ENCODE assay signal across 6 fruit fly cellular contexts in genomic region chr3R:14714147-14714903, dm6.
TF ChIP-seq lines count a peak whose summit lies in the region.

No protein-coding gene starts in this region.

- peak; percentile 37 for TF ChIP-seq CTCF in whole organism, embryonic (GFP tag; optimal IDR thresholded peaks at IDR 0.05; lab: Kevin White, UChicago)

TF ChIP-seq in whole organism, 6 proteins besides CTCF, POLR2A, EP300 and RAD21:
- TF ChIP-seq EcR (GFP tag; optimal IDR thresholded peaks at IDR 0.05; lab: Kevin White, UChicago): peak in 1 of 2 experiments; percentile 74
- TF ChIP-seq usp (GFP tag; optimal IDR thresholded peaks at IDR 0.05; lab: Kevin White, UChicago): no peak
- no peak for TF ChIP-seq psq (optimal IDR thresholded peaks at IDR 0.05; lab: Kevin White, UChicago)
- TF ChIP-seq Dll (optimal IDR thresholded peaks at IDR 0.05; lab: Kevin White, UChicago): no peak
- no peak for TF ChIP-seq pan (optimal IDR thresholded peaks at IDR 0.05; lab: Kevin White, UChicago)
- TF ChIP-seq CG8478 (optimal IDR thresholded peaks at IDR 0.05; lab: Kevin White, UChicago): peak; percentile 21

TF ChIP-seq in whole organism, adult, 20 proteins besides CTCF, POLR2A, EP300 and RAD21:
- TF ChIP-seq CG7045 (GFP tag; optimal IDR thresholded peaks at IDR 0.05; lab: Kevin White, UChicago): peak; percentile 40
- peak; percentile 13 for TF ChIP-seq CG14711 (tag; optimal IDR thresholded peaks at IDR 0.05; lab: Kevin White, UChicago)
- peak; percentile 22 for TF ChIP-seq CG33017 (tag; optimal IDR thresholded peaks at IDR 0.05; lab: Kevin White, UChicago)
- peak; percentile 31 for TF ChIP-seq CG7101 (tag; optimal IDR thresholded peaks at IDR 0.05; lab: Kevin White, UChicago)
- no peak for TF ChIP-seq cnc (optimal IDR thresholded peaks at IDR 0.05; lab: Kevin White, UChicago)
- peak; percentile 50 for TF ChIP-seq tj (GFP tag; optimal IDR thresholded peaks at IDR 0.05; lab: Kevin White, UChicago)
- TF ChIP-seq Mnt (GFP tag; optimal IDR thresholded peaks at IDR 0.05; lab: Kevin White, UChicago): no peak
- no peak for TF ChIP-seq Hr96 (GFP tag; optimal IDR thresholded peaks at IDR 0.05; lab: Kevin White, UChicago)

TF ChIP-seq in whole organism, embryonic, 481 proteins besides CTCF, POLR2A, EP300 and RAD21 (continues in another document):
- no peak for TF ChIP-seq mld (GFP tag; IDR thresholded peaks at IDR 0.05; lab: Robert Waterston, UW; ENCODE audit: partially characterized antibody)
- no peak for TF ChIP-seq Poxn (GFP tag; IDR thresholded peaks at IDR 0.05; lab: Robert Waterston, UW)
- no peak for TF ChIP-seq D (optimal IDR thresholded peaks at IDR 0.05; lab: Kevin White, UChicago)
- TF ChIP-seq D (GFP tag; optimal IDR thresholded peaks at IDR 0.05; lab: Kevin White, UChicago): peak; percentile 95
- TF ChIP-seq Dip3 (GFP tag; optimal IDR thresholded peaks at IDR 0.05; lab: Kevin White, UChicago): no peak
- TF ChIP-seq CG34224 (GFP tag; IDR thresholded peaks at IDR 0.05; lab: Robert Waterston, UW; ENCODE audit: partially characterized antibody): no peak
- TF ChIP-seq HLH54F (GFP tag; optimal IDR thresholded peaks at IDR 0.05; lab: Kevin White, UChicago): no peak
- TF ChIP-seq CG5245 (GFP tag; optimal IDR thresholded peaks at IDR 0.05; lab: Kevin White, UChicago): peak; percentile 81
- TF ChIP-seq CG9797 (GFP tag; optimal IDR thresholded peaks at IDR 0.05; lab: Kevin White, UChicago): peak; percentile 27
- TF ChIP-seq Taf1 (GFP tag; IDR thresholded peaks at IDR 0.05; lab: Robert Waterston, UW): no peak
- TF ChIP-seq gt (GFP tag; IDR thresholded peaks at IDR 0.05; lab: Robert Waterston, UW): no peak
- peak; percentile 4 for TF ChIP-seq CG1529 (GFP tag; optimal IDR thresholded peaks at IDR 0.05; lab: Kevin White, UChicago)
- peak; percentile 16; the same call in 1 of the 3 replicates for TF ChIP-seq CG11695 (GFP tag; IDR thresholded peaks at IDR 0.05; lab: Robert Waterston, UW)
- peak; percentile 38 to 69 for TF ChIP-seq Trl (optimal IDR thresholded peaks at IDR 0.05; lab: Kevin White, UChicago)
- TF ChIP-seq Trl (GFP tag; optimal IDR thresholded peaks at IDR 0.05; lab: Kevin White, UChicago): peak; percentile 14
- peak; percentile 32 for TF ChIP-seq Xbp1 (GFP tag; optimal IDR thresholded peaks at IDR 0.05; lab: Kevin White, UChicago)
- peak; percentile 82 for TF ChIP-seq CG17361 (GFP tag; IDR thresholded peaks at IDR 0.05; lab: Robert Waterston, UW)
- TF ChIP-seq Tbp (GFP tag; optimal IDR thresholded peaks at IDR 0.05; lab: Kevin White, UChicago): no peak
- peak; percentile 32 for TF ChIP-seq kah (GFP tag; optimal IDR thresholded peaks at IDR 0.05; lab: Kevin White, UChicago)
- no peak for TF ChIP-seq pita (GFP tag; optimal IDR thresholded peaks at IDR 0.05; lab: Kevin White, UChicago)

TF ChIP-seq in whole organism, prepupa, 60 proteins besides CTCF, POLR2A, EP300 and RAD21 (continues in another document):
- peak; percentile 39 for TF ChIP-seq svp (GFP tag; lab: Kevin White, UChicago)
- TF ChIP-seq CG6163 (GFP tag; IDR thresholded peaks at IDR 0.05; lab: Robert Waterston, UW): peak; percentile 82
- TF ChIP-seq fkh (GFP tag; optimal IDR thresholded peaks at IDR 0.05; lab: Kevin White, UChicago): peak; percentile 94
- no peak for TF ChIP-seq fd85E (GFP tag; optimal IDR thresholded peaks at IDR 0.05; lab: Kevin White, UChicago)
- peak; percentile 87 for TF ChIP-seq CG8632 (GFP tag; optimal IDR thresholded peaks at IDR 0.05; lab: Kevin White, UChicago)
- TF ChIP-seq CG4318 (GFP tag; optimal IDR thresholded peaks at IDR 0.05; lab: Kevin White, UChicago): peak; percentile 52
- peak; percentile 43 for TF ChIP-seq CG16779 (tag; optimal IDR thresholded peaks at IDR 0.05; lab: Kevin White, UChicago)
- TF ChIP-seq CG32006 (GFP tag; optimal IDR thresholded peaks at IDR 0.05; lab: Kevin White, UChicago): peak; percentile 77
- TF ChIP-seq dsx (GFP tag; optimal IDR thresholded peaks at IDR 0.05; lab: Kevin White, UChicago; ENCODE audit: poor library complexity, severe bottlenecking): peak; percentile 64
- peak; percentile 30 for TF ChIP-seq Eip75B (GFP tag; optimal IDR thresholded peaks at IDR 0.05; lab: Kevin White, UChicago)
- peak; percentile 90 for TF ChIP-seq CG10669 (GFP tag; optimal IDR thresholded peaks at IDR 0.05; lab: Kevin White, UChicago)
- peak; percentile 79 for TF ChIP-seq Lpt (GFP tag; optimal IDR thresholded peaks at IDR 0.05; lab: Kevin White, UChicago)
- TF ChIP-seq Met (GFP tag; optimal IDR thresholded peaks at IDR 0.05; lab: Kevin White, UChicago): no peak
- TF ChIP-seq Sox102F (GFP tag; optimal IDR thresholded peaks at IDR 0.05; lab: Kevin White, UChicago): no peak
- peak; percentile 48; the same call in 2 of the 3 replicates for TF ChIP-seq eg (GFP tag; IDR thresholded peaks at IDR 0.05; lab: Robert Waterston, UW)
- TF ChIP-seq CG11902 (GFP tag; optimal IDR thresholded peaks at IDR 0.05; lab: Kevin White, UChicago): peak; percentile 49
- TF ChIP-seq fd59A (GFP tag; optimal IDR thresholded peaks at IDR 0.05; lab: Kevin White, UChicago): no peak
- peak; percentile 80 for TF ChIP-seq Ets96B (tag; optimal IDR thresholded peaks at IDR 0.05; lab: Kevin White, UChicago)
- TF ChIP-seq acj6 (GFP tag; optimal IDR thresholded peaks at IDR 0.05; lab: Kevin White, UChicago): peak; percentile 5
- TF ChIP-seq Smox (GFP tag; optimal IDR thresholded peaks at IDR 0.05; lab: Kevin White, UChicago): no peak

TF ChIP-seq in whole organism, pupa, 21 proteins besides CTCF, POLR2A, EP300 and RAD21:
- TF ChIP-seq CG12605 (GFP tag; IDR thresholded peaks at IDR 0.05; lab: Robert Waterston, UW): 0 out of 2 replicates have a peak, but pooled peaks have one; percentile 8
- TF ChIP-seq Ets98B (GFP tag; IDR thresholded peaks at IDR 0.05; lab: Robert Waterston, UW): peak; percentile 45
- no peak for TF ChIP-seq Pif1A (GFP tag; optimal IDR thresholded peaks at IDR 0.05; lab: Kevin White, UChicago)
- peak; percentile 92 for TF ChIP-seq CG17806 (tag; optimal IDR thresholded peaks at IDR 0.05; lab: Kevin White, UChicago)
- TF ChIP-seq Snoo (tag; optimal IDR thresholded peaks at IDR 0.05; lab: Kevin White, UChicago): peak; percentile 35
- peak; percentile 94 for TF ChIP-seq CG8159 (tag; optimal IDR thresholded peaks at IDR 0.05; lab: Kevin White, UChicago)
- TF ChIP-seq CG4496 (GFP tag; IDR thresholded peaks at IDR 0.05; lab: Robert Waterston, UW): peak; percentile 76; the same call in 2 of the 3 replicates
- peak; percentile 95 for TF ChIP-seq CG8301 (tag; optimal IDR thresholded peaks at IDR 0.05; lab: Kevin White, UChicago)
- TF ChIP-seq fd96Ca (GFP tag; IDR thresholded peaks at IDR 0.05; lab: Robert Waterston, UW): peak; percentile 75
- TF ChIP-seq Pif1B (GFP tag; optimal IDR thresholded peaks at IDR 0.05; lab: Kevin White, UChicago): no peak
- peak; percentile 81 for TF ChIP-seq CG14655 (GFP tag; optimal IDR thresholded peaks at IDR 0.05; lab: Kevin White, UChicago)
- peak; percentile 92 for TF ChIP-seq CG9948 (tag; optimal IDR thresholded peaks at IDR 0.05; lab: Kevin White, UChicago)
- TF ChIP-seq CG34367 (tag; optimal IDR thresholded peaks at IDR 0.05; lab: Kevin White, UChicago): peak; percentile 63
- no peak for TF ChIP-seq CG10348 (GFP tag; IDR thresholded peaks at IDR 0.05; lab: Robert Waterston, UW)
- peak; percentile 45 for TF ChIP-seq D1 (tag; optimal IDR thresholded peaks at IDR 0.05; lab: Kevin White, UChicago)
- TF ChIP-seq rn (GFP tag; IDR thresholded peaks at IDR 0.05; lab: Robert Waterston, UW): 0 out of 2 replicates have a peak, but pooled peaks have one; percentile 13
- TF ChIP-seq EcR (GFP tag; optimal IDR thresholded peaks at IDR 0.05; lab: Kevin White, UChicago): peak; percentile 88
- peak; percentile 78 for TF ChIP-seq CG13204 (GFP tag; optimal IDR thresholded peaks at IDR 0.05; lab: Kevin White, UChicago)
- TF ChIP-seq CG15710 (tag; optimal IDR thresholded peaks at IDR 0.05; lab: Kevin White, UChicago): peak; percentile 80
- peak; percentile 72 for TF ChIP-seq gl (tag; optimal IDR thresholded peaks at IDR 0.05; lab: Kevin White, UChicago)
- TF ChIP-seq CG32121 (GFP tag; IDR thresholded peaks at IDR 0.05; lab: Robert Waterston, UW): peak; percentile 38

TF ChIP-seq in whole organism, wandering third instar larva, 38 proteins besides CTCF, POLR2A, EP300 and RAD21:
- TF ChIP-seq Mio (GFP tag; optimal IDR thresholded peaks at IDR 0.05; lab: Kevin White, UChicago) (no peak), Dif (GFP tag; optimal IDR thresholded peaks at IDR 0.05; lab: Kevin White, UChicago; ENCODE audit: partially characterized antibody) (no peak), psq (GFP tag; optimal IDR thresholded peaks at IDR 0.05; lab: Kevin White, UChicago) (peak; percentile 78), HLH106 (tag; optimal IDR thresholded peaks at IDR 0.05; lab: Kevin White, UChicago) (peak; percentile 12), Sp1 (GFP tag; optimal IDR thresholded peaks at IDR 0.05; lab: Kevin White, UChicago) (peak; percentile 39), foxo (GFP tag; optimal IDR thresholded peaks at IDR 0.05; lab: Kevin White, UChicago) (no peak), jim (GFP tag; optimal IDR thresholded peaks at IDR 0.05; lab: Kevin White, UChicago) (no peak)
